Worm (Caenorhabditis elegans) whole organism, L1 larva: ENCODE data around the gene F49H6.12.
A peak's percentile ranks its signal among the peaks of the same experiment; 100 is the strongest.

Source experiments
- C04F5.9 ChIP-seq: sonication (generic microtip); optimal IDR thresholded peaks from 2 replicates; lab custom pipeline; 2016; ENCODE audit warnings: missing genetic modification characterization, missing compliant biosample characterization
- C16A3.4 ChIP-seq: fragments of 150-350 bp; optimal IDR thresholded peaks from 2 replicates; lab custom pipeline; 2014; ENCODE audit warnings: missing biosample characterization, missing genetic modification characterization
- F16B12.6 ChIP-seq: fragments of 150-350 bp; optimal IDR thresholded peaks from 2 replicates; lab custom pipeline; 2014; ENCODE audit warnings: missing biosample characterization, missing genetic modification characterization
- Y116A8C.19 ChIP-seq: sonication (generic microtip); optimal IDR thresholded peaks from 2 replicates; lab custom pipeline; 2016; ENCODE audit warnings: missing compliant biosample characterization, missing genetic modification characterization, borderline replicate concordance
- blmp-1 ChIP-seq: fragments of 150-350 bp; optimal IDR thresholded peaks from 2 replicates; lab custom pipeline; 2014; ENCODE audit warnings: missing biosample characterization, missing genetic modification characterization
- ceh-63 ChIP-seq: fragments of 200-800 bp; sonication (Bioruptor generic); optimal IDR thresholded peaks from 2 replicates; lab custom pipeline; 2018; ENCODE audit warnings: mild to moderate bottlenecking, missing genetic modification characterization, missing compliant biosample characterization
- ceh-82 ChIP-seq, 3 experiments: fragments of 150-350 bp in 1 of 3; sonication (generic microtip) in 2 of 3; optimal IDR thresholded peaks; 2 replicates each; lab custom pipeline; 2014 to 2017; ENCODE audit warnings: missing biosample characterization in 3 of 3, missing genetic modification characterization in 3 of 3
- ceh-88 ChIP-seq: fragments of 200-800 bp; sonication (Bioruptor generic); IDR thresholded peaks from 2 replicates; pipeline ENCODE4 v1.3.6; 2022; ENCODE audit warnings: missing genetic modification characterization, missing compliant biosample characterization
- ceh-90 ChIP-seq: sonication (generic microtip); optimal IDR thresholded peaks from 2 replicates; lab custom pipeline; 2016; ENCODE audit warnings: missing genetic modification characterization, missing compliant biosample characterization
- ces-1 ChIP-seq: fragments of 150-350 bp; optimal IDR thresholded peaks from 2 replicates; lab custom pipeline; 2014; ENCODE audit warnings: missing biosample characterization, missing genetic modification reagents, missing genetic modification characterization
- dsc-1 ChIP-seq: sonication (generic microtip); optimal IDR thresholded peaks from 2 replicates; lab custom pipeline; 2016; ENCODE audit warnings: mild to moderate bottlenecking, missing genetic modification characterization, missing compliant biosample characterization
- efl-3 ChIP-seq: fragments of 200-800 bp; sonication (Bioruptor generic); optimal IDR thresholded peaks from 2 replicates; lab custom pipeline; 2018; ENCODE audit warnings: mild to moderate bottlenecking, missing genetic modification characterization, missing compliant biosample characterization
- elt-2 ChIP-seq: sonication (generic microtip); optimal IDR thresholded peaks from 2 replicates; lab custom pipeline; 2016; ENCODE audit warnings: missing genetic modification characterization, mild to moderate bottlenecking, inconsistent platforms, missing compliant biosample characterization, missing genetic modification reagents
- fos-1 ChIP-seq: fragments of 150-350 bp; optimal IDR thresholded peaks from 2 replicates; lab custom pipeline; 2014; ENCODE audit warnings: missing biosample characterization, missing genetic modification characterization
- grh-1 ChIP-seq: fragments of 200-800 bp; sonication (Bioruptor generic); IDR thresholded peaks from 2 replicates; pipeline ENCODE4 v1.3.6; 2022; ENCODE audit warnings: missing genetic modification reagents, missing genetic modification characterization, missing compliant biosample characterization
- hlh-17 ChIP-seq: fragments of 200-800 bp; sonication (Bioruptor generic); optimal IDR thresholded peaks from 2 replicates; lab custom pipeline; 2018; ENCODE audit warnings: missing genetic modification characterization, mild to moderate bottlenecking, missing compliant biosample characterization, moderate library complexity, borderline replicate concordance
- hlh-4 ChIP-seq: sonication (generic microtip); optimal IDR thresholded peaks from 2 replicates; lab custom pipeline; 2016; ENCODE audit warnings: mild to moderate bottlenecking, missing genetic modification characterization, missing compliant biosample characterization
- irx-1 ChIP-seq: sonication (generic microtip); optimal IDR thresholded peaks from 2 replicates; lab custom pipeline; 2016; ENCODE audit warnings: missing genetic modification characterization, missing compliant biosample characterization
- lin-35 ChIP-seq, 2 experiments: fragments of 150-350 bp; optimal IDR thresholded peaks; 2 replicates each; lab custom pipeline; 2014; ENCODE audit warnings: missing biosample characterization in 2 of 2, missing genetic modification characterization in 2 of 2, missing genetic modification reagents in 2 of 2
- lir-3 ChIP-seq: sonication (generic microtip); optimal IDR thresholded peaks from 2 replicates; lab custom pipeline; 2016; ENCODE audit warnings: mild to moderate bottlenecking, missing genetic modification characterization, moderate library complexity, missing compliant biosample characterization; ENCODE audit not compliant: poor library complexity
- nhr-237 ChIP-seq: fragments of 150-350 bp; optimal IDR thresholded peaks from 2 replicates; lab custom pipeline; 2014; ENCODE audit warnings: missing biosample characterization, missing genetic modification characterization
- nhr-28 ChIP-seq: fragments of 150-350 bp; optimal IDR thresholded peaks from 2 replicates; lab custom pipeline; 2014; ENCODE audit warnings: missing biosample characterization, missing genetic modification characterization
- nhr-47 ChIP-seq: sonication (generic microtip); optimal IDR thresholded peaks from 2 replicates; lab custom pipeline; 2016; ENCODE audit warnings: mild to moderate bottlenecking, missing genetic modification characterization, moderate library complexity, missing compliant biosample characterization
- nhr-90 ChIP-seq: sonication (generic microtip); optimal IDR thresholded peaks from 2 replicates; lab custom pipeline; 2016; ENCODE audit warnings: mild to moderate bottlenecking, missing genetic modification characterization, missing compliant biosample characterization; ENCODE audit not compliant: poor library complexity
- pag-3 ChIP-seq: sonication (generic microtip); optimal IDR thresholded peaks from 2 replicates; lab custom pipeline; 2017; ENCODE audit warnings: missing genetic modification characterization, mild to moderate bottlenecking, missing compliant biosample characterization, antibody characterized with exemption, borderline replicate concordance; ENCODE audit not compliant: insufficient read depth
- rnt-1 ChIP-seq: sonication (generic microtip); optimal IDR thresholded peaks from 2 replicates; lab custom pipeline; 2016; ENCODE audit warnings: mild to moderate bottlenecking, missing genetic modification characterization, moderate library complexity, missing compliant biosample characterization
- skn-1 ChIP-seq: fragments of 150-350 bp; optimal IDR thresholded peaks from 2 replicates; lab custom pipeline; 2014; ENCODE audit warnings: missing biosample characterization, missing genetic modification characterization
- sox-4 ChIP-seq: sonication (generic microtip); optimal IDR thresholded peaks from 2 replicates; lab custom pipeline; 2016; ENCODE audit warnings: missing genetic modification characterization, missing compliant biosample characterization
- swsn-7 ChIP-seq: sonication (generic microtip); optimal IDR thresholded peaks from 2 replicates; lab custom pipeline; 2016; ENCODE audit warnings: missing genetic modification characterization, missing compliant biosample characterization
- tlp-1 ChIP-seq: fragments of 150-350 bp; optimal IDR thresholded peaks from 2 replicates; lab custom pipeline; 2014; ENCODE audit warnings: missing biosample characterization, missing genetic modification characterization
- unc-30 ChIP-seq: sonication (generic microtip); optimal IDR thresholded peaks from 2 replicates; lab custom pipeline; 2017; ENCODE audit warnings: missing biosample characterization, missing genetic modification characterization
- unc-86 ChIP-seq: sonication (generic microtip); optimal IDR thresholded peaks from 2 replicates; lab custom pipeline; 2016; ENCODE audit warnings: missing genetic modification characterization, missing compliant biosample characterization
- unc-98 ChIP-seq: fragments of 200-800 bp; sonication (Bioruptor generic); IDR thresholded peaks from 2 replicates; pipeline ENCODE4 v1.3.6; 2022; ENCODE audit warnings: missing genetic modification characterization, missing compliant biosample characterization
- vab-15 ChIP-seq: sonication (generic microtip); optimal IDR thresholded peaks from 2 replicates; lab custom pipeline; 2017; ENCODE audit warnings: missing genotype, mild to moderate bottlenecking, missing genetic modification characterization, missing compliant biosample characterization
- zag-1 ChIP-seq: fragments of 150-350 bp; optimal IDR thresholded peaks from 2 replicates; lab custom pipeline; 2014; ENCODE audit warnings: missing biosample characterization, missing genetic modification characterization
- zip-4 ChIP-seq: fragments of 200-800 bp; sonication (Bioruptor generic); optimal IDR thresholded peaks from 2 replicates; lab custom pipeline; 2018; ENCODE audit warnings: mild to moderate bottlenecking, missing genetic modification characterization, moderate library complexity, missing compliant biosample characterization

F49H6.12 gene

DNA sequence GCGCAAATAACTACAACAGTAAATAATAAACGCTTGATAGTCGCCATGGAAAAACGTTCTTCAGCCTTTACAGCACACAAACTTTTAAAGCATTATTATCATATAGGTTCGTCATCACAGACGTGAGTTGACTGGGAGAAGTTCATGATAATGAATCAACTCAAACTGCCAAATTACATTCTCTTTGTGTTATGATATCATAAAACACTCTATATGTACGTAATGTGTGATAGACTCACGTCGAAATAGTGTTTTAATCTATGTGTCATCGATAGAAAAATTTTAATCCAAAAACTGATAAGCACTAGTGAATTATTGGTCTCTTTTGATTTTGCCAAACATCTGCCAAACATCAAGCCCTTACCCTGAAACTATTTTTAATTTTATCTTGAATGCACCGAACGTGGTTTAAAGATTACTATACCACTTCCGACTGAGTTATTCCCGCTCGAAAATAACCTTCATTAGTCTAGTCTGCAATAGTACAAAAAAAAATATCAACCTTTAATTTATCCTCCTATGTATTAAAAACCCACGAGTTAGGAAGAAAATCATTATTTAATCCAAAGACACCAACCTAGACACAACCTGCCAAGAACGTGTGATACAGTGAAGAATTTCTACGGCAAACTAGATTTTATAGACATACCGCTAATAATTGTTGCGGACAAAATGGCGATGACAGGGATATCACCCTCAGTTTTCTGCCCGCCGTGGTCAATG, 11.8 kb downstream of the F49H6.12 start, which contains the start of the genes clc-12 and clec-240:
Gene clc-12 (minus strand): TSS at position 47 of the 723 bp plus-strand sequence.
Gene clec-240 (plus strand): TSS at position 673 of the 723 bp plus-strand sequence.
- TF ChIP-seq tlp-1 (tag; lab: Kevin White, UChicago) (no peak), elt-2 (tag; lab: Kevin White, UChicago) (peak; percentile 69)

DNA sequence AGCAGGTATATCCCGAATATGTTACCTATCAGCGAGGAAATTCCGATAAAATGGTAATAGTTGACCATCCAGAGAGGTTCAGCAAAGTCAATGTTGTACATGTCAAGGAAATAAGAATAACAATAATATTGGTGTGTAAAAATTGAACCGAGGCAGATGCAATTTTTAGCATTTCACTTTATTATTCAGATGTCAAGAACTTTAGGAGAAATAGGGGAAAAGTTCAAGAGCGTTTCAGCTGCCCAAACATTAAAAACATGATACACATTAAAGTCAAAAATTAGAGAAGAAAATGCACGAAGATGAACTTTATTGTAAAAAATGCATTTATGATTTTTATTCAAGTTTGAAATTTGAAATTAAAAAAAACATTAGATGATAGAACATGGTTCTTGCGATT, 13.0 kb downstream of the F49H6.12 start, which contains the start of gene sri-69:
Gene sri-69 (minus strand): TSS at position 101 of the 400 bp plus-strand sequence.
- TF ChIP-seq lir-3 (no peak), vab-15 (tag; lab: Kevin White, UChicago) (no peak), irx-1 (tag; lab: Kevin White, UChicago) (no peak)

DNA sequence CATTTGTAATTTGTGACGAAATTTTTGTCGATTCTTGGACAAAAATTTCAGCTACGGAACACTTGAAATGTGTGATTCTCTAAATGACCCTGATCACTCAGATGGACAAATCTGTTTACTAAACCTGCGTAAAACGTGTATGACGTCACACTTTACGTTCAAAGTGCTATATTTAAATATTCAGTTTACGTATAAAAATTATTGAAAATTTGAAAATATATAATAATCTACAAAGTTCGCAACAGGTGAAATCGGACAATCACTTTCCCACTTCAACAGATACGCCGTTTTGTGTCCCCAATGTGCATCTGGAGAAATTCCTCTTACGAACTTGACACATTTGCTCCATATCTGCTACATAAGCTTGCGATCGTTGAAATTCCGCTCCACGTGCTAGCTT, 16.1 kb downstream of the F49H6.12 start, which contains the start of gene srh-131:
Gene srh-131 (plus strand): TSS at position 301 of the 400 bp plus-strand sequence.
- TF ChIP-seq unc-86 (tag; lab: Kevin White, UChicago), result no peak
- no peak for TF ChIP-seq unc-30
- no peak for TF ChIP-seq ceh-88 (GFP tag; lab: Robert Waterston, UW)
- TF ChIP-seq skn-1 (tag; lab: Kevin White, UChicago), result no peak
- no peak for TF ChIP-seq rnt-1
- no peak for TF ChIP-seq grh-1
- TF ChIP-seq nhr-47 (tag; lab: Kevin White, UChicago), result no peak
- no peak for TF ChIP-seq ceh-90
- TF ChIP-seq C04F5.9, result no peak
- TF ChIP-seq swsn-7 (tag; lab: Kevin White, UChicago), result no peak
- TF ChIP-seq nhr-90 (tag; lab: Kevin White, UChicago), result no peak
- no peak for TF ChIP-seq ceh-82 (tag; optimal IDR thresholded peaks at IDR 0.05; lab: Kevin White, UChicago)
- TF ChIP-seq zip-4 (GFP tag; lab: Kevin White, UChicago), result no peak
- no peak for TF ChIP-seq pag-3 (tag; lab: Kevin White, UChicago)
- no peak for TF ChIP-seq ceh-63 (GFP tag; lab: Kevin White, UChicago)
- TF ChIP-seq dsc-1 (tag; lab: Kevin White, UChicago), result no peak
- no peak for TF ChIP-seq Y116A8C.19 (tag; lab: Kevin White, UChicago)
- no peak for TF ChIP-seq blmp-1 (tag; lab: Kevin White, UChicago)
- no peak for TF ChIP-seq F16B12.6 (tag; lab: Kevin White, UChicago)

DNA sequence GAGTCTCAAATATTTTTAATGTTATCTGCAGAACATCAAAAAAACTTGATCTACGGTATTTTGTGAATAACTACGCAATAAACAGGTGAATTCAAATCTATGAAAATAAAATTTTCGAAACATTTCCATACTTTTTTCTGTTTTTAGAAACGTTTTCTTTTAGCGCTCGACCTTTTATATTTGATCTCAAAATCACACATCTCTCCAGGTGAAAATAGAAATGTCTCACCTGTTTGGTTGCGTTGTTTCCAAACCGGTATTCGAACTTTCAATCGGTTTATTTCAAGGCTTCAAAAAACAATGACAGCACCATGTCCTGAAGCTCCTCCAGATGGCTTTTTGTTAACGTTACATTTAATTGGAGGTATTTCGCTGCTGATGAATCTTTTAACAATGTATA, 20.1 kb downstream of the F49H6.12 start, which contains the start of gene sri-9:
Gene sri-9 (plus strand): TSS at position 301 of the 400 bp plus-strand sequence.
- TF ChIP-seq nhr-28 (no peak), ces-1 (GFP tag; lab: Kevin White, UChicago) (no peak), unc-86 (tag; lab: Kevin White, UChicago) (no peak), vab-15 (tag; lab: Kevin White, UChicago) (no peak), unc-98 (GFP tag; lab: Robert Waterston, UW) (no peak), F16B12.6 (tag; lab: Kevin White, UChicago) (no peak), hlh-17 (no peak), fos-1 (no peak), lir-3 (no peak), lin-35 (GFP tag; optimal IDR thresholded peaks at IDR 0.05; lab: Kevin White, UChicago) (no peak), sox-4 (no peak), nhr-237 (tag; lab: Kevin White, UChicago) (no peak), efl-3 (GFP tag; lab: Kevin White, UChicago) (no peak), C16A3.4 (no peak), hlh-4 (tag; lab: Kevin White, UChicago) (no peak), pag-3 (tag; lab: Kevin White, UChicago) (no peak), zag-1 (tag; lab: Kevin White, UChicago) (no peak), Y116A8C.19 (tag; lab: Kevin White, UChicago) (no peak)
